Worm (Caenorhabditis elegans): ENCODE data around the gene mrpl-41.

The mrpl-41 gene

ce11 chrII:285627-286550 lies 2.9 kb upstream of the mrpl-41 start, which contains the start of gene B0432.10 (continued):
- TF ChIP-seq pqm-1 (tag; optimal IDR thresholded peaks at IDR 0.05): peak; percentile 19
- TF ChIP-seq ztf-7 (tag; optimal IDR thresholded peaks at IDR 0.05): peak; percentile 51
- peak; percentile 64 for TF ChIP-seq hlh-11 (tag; optimal IDR thresholded peaks at IDR 0.05)
- TF ChIP-seq ceh-20 (GFP tag; IDR thresholded peaks at IDR 0.05): peak; percentile 62; the same call in 1 of the 2 replicates
- TF ChIP-seq nhr-48 (tag; optimal IDR thresholded peaks at IDR 0.05): no peak
- peak; percentile 51 for TF ChIP-seq nhr-77 (tag; optimal IDR thresholded peaks at IDR 0.05)
- no peak for TF ChIP-seq cey-2 (tag; optimal IDR thresholded peaks at IDR 0.05; ENCODE audit: borderline replicate concordance, insufficient read depth)
- peak; percentile 65 for TF ChIP-seq hlh-30 (tag; optimal IDR thresholded peaks at IDR 0.05; ENCODE audit: insufficient read depth)
- no peak for TF ChIP-seq Y75B8A.6 (GFP tag; IDR thresholded peaks at IDR 0.05)
- peak; percentile 79 for TF ChIP-seq mep-1 (tag; optimal IDR thresholded peaks at IDR 0.05)
- peak; percentile 64 for TF ChIP-seq rbr-2 (tag; optimal IDR thresholded peaks at IDR 0.05)
- TF ChIP-seq nhr-25 (tag; optimal IDR thresholded peaks at IDR 0.05; ENCODE audit: borderline replicate concordance, insufficient read depth): no peak

ce11 chrII:286551-286724 lies 2.3 kb upstream of the mrpl-41 start, which contains the start of gene misc-1:
Gene misc-1, plus strand, starts transcription at chrII:286625.
- no peak for TF ChIP-seq R02D3.7 (tag; optimal IDR thresholded peaks at IDR 0.05)
- TF ChIP-seq snpc-1.2 (GFP tag; IDR thresholded peaks at IDR 0.05): no peak
- TF ChIP-seq ceh-82 (tag; optimal IDR thresholded peaks at IDR 0.05): no peak
- TF ChIP-seq dmd-6 (GFP tag; IDR thresholded peaks at IDR 0.05): no peak
- TF ChIP-seq daf-19 (GFP tag; conservative IDR thresholded peaks at IDR 0.05): no peak

DNA sequence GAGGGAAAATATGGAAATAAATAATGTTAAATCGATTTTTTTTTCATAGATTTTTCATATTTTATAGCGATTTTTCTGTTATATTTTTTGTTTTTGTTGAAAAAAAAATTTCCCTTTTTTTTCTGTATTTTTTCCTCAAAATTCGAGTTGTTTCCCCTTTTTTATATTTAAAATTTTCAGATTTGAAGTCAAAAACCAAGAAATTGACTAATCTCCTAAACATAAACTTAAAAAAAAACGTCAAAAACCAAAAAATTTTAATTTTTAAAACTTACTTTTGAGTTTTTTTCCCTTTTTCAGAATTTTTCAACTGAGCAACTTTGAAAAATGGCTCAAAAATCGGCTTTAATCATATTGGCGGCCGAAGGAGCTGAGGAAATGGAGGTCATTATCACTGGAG lies 1.5 kb downstream of the mrpl-41 start, which contains the start of gene djr-1.1:
Gene djr-1.1 (plus strand): TSS at position 301 of the 400 bp plus-strand sequence.
- no peak for TF ChIP-seq nhr-11 (tag; optimal IDR thresholded peaks at IDR 0.05)
- TF ChIP-seq spr-3 (GFP tag; optimal IDR thresholded peaks at IDR 0.05): no peak
- TF ChIP-seq snpc-4 (tag; optimal IDR thresholded peaks at IDR 0.05): no peak
- no peak for TF ChIP-seq lin-13 (GFP tag; optimal IDR thresholded peaks at IDR 0.05)
- no peak for TF ChIP-seq sdz-12 (GFP tag; optimal IDR thresholded peaks at IDR 0.05)
- TF ChIP-seq daf-12 (tag; optimal IDR thresholded peaks at IDR 0.05): no peak
- TF ChIP-seq ctbp-1 (GFP tag; IDR thresholded peaks at IDR 0.05): no peak
- no peak for TF ChIP-seq mes-2 (tag; optimal IDR thresholded peaks at IDR 0.05; ENCODE audit: poor library complexity, severe bottlenecking)

DNA sequence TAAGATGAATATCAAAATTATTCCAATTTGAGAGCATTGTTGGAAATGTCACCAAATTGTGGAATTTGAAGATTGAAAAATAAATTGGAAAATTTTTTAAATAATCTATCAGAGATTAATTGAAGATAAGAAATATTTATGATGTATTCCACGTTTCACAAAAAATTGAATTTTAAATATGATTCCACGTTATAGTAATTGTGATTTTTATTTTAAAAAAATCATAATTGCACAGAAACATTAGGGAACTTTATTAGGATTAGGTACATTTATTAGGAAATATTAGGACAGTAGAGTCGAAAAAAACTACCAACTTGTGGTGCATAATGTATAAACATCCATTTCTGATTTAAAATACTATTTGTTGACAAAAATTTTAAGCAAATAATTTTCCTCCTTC lies 5.9 kb downstream of the mrpl-41 start, which contains the start of gene B0432.11:
Gene B0432.11 (minus strand): TSS at position 101 of the 400 bp plus-strand sequence.
- TF ChIP-seq lsy-2 (tag; optimal IDR thresholded peaks at IDR 0.05) (no peak), zfp-2 (tag; optimal IDR thresholded peaks at IDR 0.05) (no peak), nhr-41 (GFP tag; IDR thresholded peaks at IDR 0.05) (no peak), ces-1 (GFP tag; optimal IDR thresholded peaks at IDR 0.05) (no peak), zip-2 (tag; optimal IDR thresholded peaks at IDR 0.05) (no peak), mxl-2 (GFP tag; conservative IDR thresholded peaks at IDR 0.05) (no peak), daf-8 (GFP tag; IDR thresholded peaks at IDR 0.05) (no peak)

DNA sequence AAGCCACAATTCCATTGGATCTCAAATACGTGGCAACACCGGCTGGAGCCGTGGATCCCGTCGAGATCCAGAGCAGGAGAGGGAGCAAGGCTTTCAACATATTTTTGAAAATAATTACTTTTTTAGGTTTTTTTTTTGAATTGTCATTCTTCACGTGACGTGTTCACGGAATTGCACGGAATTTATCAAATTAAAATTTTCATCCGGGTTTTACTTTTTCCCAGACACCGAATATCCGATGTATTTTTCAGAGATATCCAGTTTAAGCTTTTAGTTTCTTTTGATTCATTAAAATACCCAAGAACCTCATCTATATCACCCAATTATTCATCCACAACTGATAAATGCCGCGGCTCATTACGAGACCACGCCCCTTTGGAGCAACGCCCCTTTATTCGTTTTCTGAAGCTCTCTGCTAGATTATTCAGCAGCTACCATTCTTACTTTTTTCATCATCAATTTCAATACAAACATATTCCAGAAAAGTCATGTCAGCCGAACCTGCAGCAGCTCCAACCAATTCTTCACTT lies 8.2 kb downstream of the mrpl-41 start, which contains the start of the genes clec-117 and B0432.1:
Gene clec-117 (minus strand): TSS at position 101 of the 530 bp plus-strand sequence.
Gene B0432.1 (plus strand): TSS at position 480 of the 530 bp plus-strand sequence.
- TF ChIP-seq ctbp-1 (GFP tag; IDR thresholded peaks at IDR 0.05): no peak
- TF ChIP-seq sdz-12 (GFP tag; optimal IDR thresholded peaks at IDR 0.05): no peak
- no peak for TF ChIP-seq Y75B8A.6 (GFP tag; IDR thresholded peaks at IDR 0.05)
- no peak for TF ChIP-seq ZK337.2 (GFP tag; IDR thresholded peaks at IDR 0.05)
- TF ChIP-seq ZK546.5 (tag; optimal IDR thresholded peaks at IDR 0.05): no peak
- no peak for TF ChIP-seq gei-8 (GFP tag; optimal IDR thresholded peaks at IDR 0.05)
- no peak for TF ChIP-seq saeg-2 (GFP tag; IDR thresholded peaks at IDR 0.05)
- no peak for TF ChIP-seq Y48G9A.11 (GFP tag; IDR thresholded peaks at IDR 0.05)
- TF ChIP-seq ceh-20 (GFP tag; IDR thresholded peaks at IDR 0.05): no peak
- TF ChIP-seq ztf-11 (tag; optimal IDR thresholded peaks at IDR 0.05): no peak
- no peak for TF ChIP-seq daf-8 (GFP tag; IDR thresholded peaks at IDR 0.05)
- no peak for TF ChIP-seq ztf-7 (tag; optimal IDR thresholded peaks at IDR 0.05)
- TF ChIP-seq daf-16 (GFP tag; optimal IDR thresholded peaks at IDR 0.05): no peak
- no peak for TF ChIP-seq daf-16 (tag; optimal IDR thresholded peaks at IDR 0.05)
- TF ChIP-seq Y105C5A.15 (GFP tag; IDR thresholded peaks at IDR 0.05): no peak
- TF ChIP-seq fos-1 (tag; optimal IDR thresholded peaks at IDR 0.05): no peak
- TF ChIP-seq arid-1 (GFP tag; conservative IDR thresholded peaks at IDR 0.05): no peak

Measured in whole organism, L4 larva.